Worm (Caenorhabditis elegans) whole organism, young adult: Measurements from ENCODE around the gene tos-1.
"Not testable (repeated sequence)": the region's sequence is repeated elsewhere in the genome, so short reads cannot be mapped to it uniquely, and the experiment has no call there.

Source experiments
- C06A6.2 ChIP-seq: fragments of 200-800 bp; sonication (Bioruptor generic); conservative IDR thresholded peaks from 2 replicates; pipeline ENCODE4 v1.3.6; 2022; ENCODE audit warnings: missing genetic modification characterization, missing compliant biosample characterization
- F39B2.1 ChIP-seq: fragments of 200-800 bp; sonication (Bioruptor generic); IDR thresholded peaks from 2 replicates; pipeline ENCODE4 v1.3.6; 2022; ENCODE audit warnings: missing genetic modification reagents, missing genetic modification characterization, missing compliant biosample characterization
- F49E8.2 ChIP-seq: sonication (generic microtip); optimal IDR thresholded peaks from 3 replicates; lab custom pipeline; 2017; ENCODE audit warnings: missing genetic modification characterization, mild to moderate bottlenecking, missing compliant biosample characterization, antibody characterized with exemption, moderate library complexity; ENCODE audit not compliant: insufficient read depth
- F57A8.1 ChIP-seq: fragments of 200-800 bp; sonication (Bioruptor generic); optimal IDR thresholded peaks from 2 replicates; lab custom pipeline; 2018; ENCODE audit warnings: mild to moderate bottlenecking, missing genetic modification characterization, moderate library complexity, missing compliant biosample characterization
- T07F8.4 ChIP-seq: sonication (generic microtip); optimal IDR thresholded peaks from 2 replicates; lab custom pipeline; 2016; ENCODE audit warnings: mild to moderate bottlenecking, missing genetic modification characterization, moderate library complexity, missing compliant biosample characterization
- T26A5.8 ChIP-seq: sonication (generic microtip); optimal IDR thresholded peaks from 2 replicates; lab custom pipeline; 2016; ENCODE audit warnings: missing genetic modification characterization, missing compliant biosample characterization
- Y53F4B.3 ChIP-seq: fragments of 200-800 bp; sonication (Bioruptor generic); IDR thresholded peaks from 2 replicates; pipeline ENCODE4 v1.3.6; 2022; ENCODE audit warnings: missing genetic modification reagents, missing genetic modification characterization, missing compliant biosample characterization
- Y95B8A.8 ChIP-seq: fragments of 200-800 bp; sonication (Bioruptor generic); IDR thresholded peaks from 2 replicates; pipeline ENCODE4 v1.3.6; 2022; ENCODE audit warnings: missing genetic modification reagents, missing genetic modification characterization, missing compliant biosample characterization
- ama-1 ChIP-seq, 3 experiments: fragments of 150-350 bp in 1 of 3; sonication (generic microtip) in 2 of 3; optimal IDR thresholded peaks; 2 replicates each; lab custom pipeline; 2014 to 2018; ENCODE audit warnings: missing biosample characterization in 2 of 3, missing genetic modification characterization in 2 of 3, missing genetic modification reagents in 2 of 3
- athp-1 ChIP-seq: sonication (generic microtip); optimal IDR thresholded peaks from 2 replicates; lab custom pipeline; 2017; ENCODE audit warnings: mild to moderate bottlenecking, missing genetic modification characterization, missing compliant biosample characterization
- attf-6 ChIP-seq: fragments of 200-800 bp; sonication (Bioruptor generic); IDR thresholded peaks from 2 replicates; pipeline ENCODE4 v1.3.6; 2022; ENCODE audit warnings: missing genetic modification reagents, missing genetic modification characterization, missing compliant biosample characterization
- cebp-1 ChIP-seq, 2 experiments: fragments of 200-800 bp in 1 of 2; sonication (Bioruptor generic) in 1 of 2; sonication (generic microtip) in 1 of 2; IDR thresholded peaks in 1 of 2; optimal IDR thresholded peaks in 1 of 2; 2 replicates each; pipeline versions ENCODE4 v1.3.6 to Lab custom; 2017 to 2022; ENCODE audit warnings: missing compliant biosample characterization in 2 of 2, missing genetic modification characterization in 2 of 2, mild to moderate bottlenecking in 1 of 2, missing genetic modification reagents in 1 of 2, moderate library complexity in 1 of 2
- ceh-100 ChIP-seq: fragments of 200-800 bp; sonication (Bioruptor generic); IDR thresholded peaks from 2 replicates; pipeline ENCODE4 v1.3.6; 2022; ENCODE audit warnings: missing genetic modification reagents, missing genetic modification characterization, missing compliant biosample characterization
- ceh-79 ChIP-seq: sonication (generic microtip); optimal IDR thresholded peaks from 2 replicates; lab custom pipeline; 2017; ENCODE audit warnings: mild to moderate bottlenecking, missing genetic modification characterization, missing compliant biosample characterization
- ets-4 ChIP-seq: fragments of 200-800 bp; sonication (Bioruptor generic); optimal IDR thresholded peaks from 2 replicates; lab custom pipeline; 2018; ENCODE audit warnings: mild to moderate bottlenecking, missing genetic modification characterization, missing compliant biosample characterization
- fkh-3 ChIP-seq: sonication (generic microtip); optimal IDR thresholded peaks from 2 replicates; lab custom pipeline; 2016; ENCODE audit warnings: mild to moderate bottlenecking, missing genetic modification characterization, missing compliant biosample characterization
- him-1 ChIP-seq: sonication (generic microtip); optimal IDR thresholded peaks from 2 replicates; lab custom pipeline; 2016; ENCODE audit warnings: missing genotype, missing genetic modification reagents, missing genetic modification characterization, missing compliant biosample characterization
- hlh-26 ChIP-seq: fragments of 200-800 bp; sonication (Bioruptor generic); conservative IDR thresholded peaks from 2 replicates; pipeline ENCODE4 v1.3.6; 2022; ENCODE audit warnings: missing genetic modification reagents, missing genetic modification characterization, missing compliant biosample characterization
- lsl-1 ChIP-seq: fragments of 200-800 bp; sonication (Bioruptor generic); optimal IDR thresholded peaks from 2 replicates; lab custom pipeline; 2018; ENCODE audit warnings: mild to moderate bottlenecking, missing genetic modification characterization, moderate library complexity, missing compliant biosample characterization
- madf-3 ChIP-seq: fragments of 200-800 bp; sonication (Bioruptor generic); IDR thresholded peaks from 2 replicates; pipeline ENCODE4 v1.3.6; 2022; ENCODE audit warnings: missing genetic modification reagents, missing genetic modification characterization, missing compliant biosample characterization
- madf-6 ChIP-seq: fragments of 200-800 bp; sonication (Bioruptor generic); IDR thresholded peaks from 2 replicates; pipeline ENCODE4 v1.3.6; 2022; ENCODE audit warnings: missing genetic modification reagents, missing genetic modification characterization, missing compliant biosample characterization
- mxl-1 ChIP-seq: sonication (generic microtip); optimal IDR thresholded peaks from 2 replicates; lab custom pipeline; 2016; ENCODE audit warnings: missing genetic modification characterization, missing compliant biosample characterization
- nfya-2 ChIP-seq: fragments of 200-800 bp; sonication (Bioruptor generic); IDR thresholded peaks from 2 replicates; pipeline ENCODE4 v1.3.6; 2022; ENCODE audit warnings: missing genetic modification reagents, missing genetic modification characterization, missing compliant biosample characterization
- nhr-120 ChIP-seq: fragments of 200-800 bp; sonication (Bioruptor generic); IDR thresholded peaks from 2 replicates; pipeline ENCODE4 v1.3.6; 2022; ENCODE audit warnings: missing genetic modification characterization, missing compliant biosample characterization
- nhr-179 ChIP-seq: sonication (generic microtip); optimal IDR thresholded peaks from 2 replicates; lab custom pipeline; 2016; ENCODE audit warnings: mild to moderate bottlenecking, missing genetic modification characterization, missing compliant biosample characterization
- nhr-80 ChIP-seq: sonication (generic microtip); optimal IDR thresholded peaks from 2 replicates; lab custom pipeline; 2016; ENCODE audit warnings: missing genetic modification characterization, missing compliant biosample characterization
- rcor-1 ChIP-seq: fragments of 200-800 bp; sonication (Bioruptor generic); IDR thresholded peaks from 2 replicates; pipeline ENCODE4 v1.3.6; 2022; ENCODE audit warnings: missing genetic modification reagents, missing genetic modification characterization, missing compliant biosample characterization
- rpc-1 ChIP-seq, 2 experiments: fragments of 150-350 bp in 1 of 2; sonication (generic microtip) in 1 of 2; optimal IDR thresholded peaks; 2 replicates each; lab custom pipeline; 2014 to 2018; ENCODE audit warnings: missing biosample characterization in 1 of 2, missing genetic modification characterization in 1 of 2, missing genetic modification reagents in 1 of 2, missing genotype in 1 of 2
- snpc-1.1 ChIP-seq: sonication (generic microtip); optimal IDR thresholded peaks from 2 replicates; lab custom pipeline; 2017; ENCODE audit warnings: missing genetic modification characterization, mild to moderate bottlenecking, missing compliant biosample characterization, antibody characterized with exemption, moderate library complexity, missing genotype, missing genetic modification reagents; ENCODE audit not compliant: insufficient read depth
- snpc-3.4 ChIP-seq: sonication (generic microtip); optimal IDR thresholded peaks from 2 replicates; lab custom pipeline; 2017; ENCODE audit warnings: missing genetic modification characterization, mild to moderate bottlenecking, missing compliant biosample characterization, antibody characterized with exemption, moderate library complexity, missing genotype, missing genetic modification reagents
- somi-1 ChIP-seq: fragments of 200-800 bp; sonication (Bioruptor generic); optimal IDR thresholded peaks from 2 replicates; lab custom pipeline; 2018; ENCODE audit warnings: mild to moderate bottlenecking, missing genetic modification characterization, missing compliant biosample characterization
- unc-130 ChIP-seq: sonication (generic microtip); optimal IDR thresholded peaks from 2 replicates; lab custom pipeline; 2016; ENCODE audit warnings: missing genetic modification reagents, missing genetic modification characterization, missing compliant biosample characterization
- ztf-26 ChIP-seq: sonication (generic microtip); optimal IDR thresholded peaks from 2 replicates; lab custom pipeline; 2017; ENCODE audit warnings: missing genetic modification characterization, missing compliant biosample characterization
- ztf-3 ChIP-seq: fragments of 200-800 bp; sonication (Bioruptor generic); optimal IDR thresholded peaks from 2 replicates; lab custom pipeline; 2018; ENCODE audit warnings: mild to moderate bottlenecking, missing genetic modification characterization, missing compliant biosample characterization

tos-1 gene

DNA sequence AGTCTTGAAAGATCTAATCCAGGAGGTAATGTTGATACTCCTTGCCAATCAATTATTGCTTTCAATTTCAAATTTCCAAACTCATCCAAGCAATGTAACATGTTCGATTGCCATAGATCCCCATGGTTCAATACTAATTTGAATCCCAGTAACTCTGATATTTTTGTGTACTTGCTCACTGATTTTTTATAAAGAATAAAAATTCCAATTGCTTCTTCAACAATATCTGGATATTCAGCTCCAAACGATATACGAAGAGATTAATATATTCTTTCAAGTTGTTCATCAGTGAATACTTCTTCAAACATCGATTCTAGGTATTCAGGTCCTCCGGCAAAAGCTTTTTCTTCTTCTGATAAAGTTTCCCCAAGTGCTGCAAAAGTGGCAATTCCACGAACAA, 35.8 kb upstream of the tos-1 start, which contains the start of gene E02C12.11:
TSS of gene E02C12.11 (minus strand) at position 101 of the 400 bp plus-strand sequence.
- not testable (repeated sequence) for TF ChIP-seq him-1; Y95B8A.8 (GFP tag; lab: Robert Waterston, UW); nhr-120 (GFP tag; lab: Robert Waterston, UW)

DNA sequence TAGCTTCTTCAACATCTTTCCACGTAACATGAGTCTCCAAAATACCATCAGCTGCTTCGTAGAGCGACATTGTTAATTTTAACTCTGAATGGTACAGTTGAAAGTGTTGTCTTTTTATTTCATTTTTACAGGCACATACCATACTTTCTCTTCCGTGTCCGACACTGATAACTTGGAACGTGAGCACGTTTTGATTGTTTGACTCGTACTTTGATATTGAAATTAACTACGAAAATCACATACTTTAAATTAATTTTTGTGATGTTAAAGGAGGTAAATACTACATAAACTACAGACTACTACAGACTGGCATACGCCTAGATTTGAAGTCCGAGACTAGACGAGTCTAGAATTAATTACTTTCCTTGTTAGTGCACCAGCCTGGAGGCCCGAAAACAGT, 34.3 kb upstream of the tos-1 start, which contains the start of gene E02C12.10:
TSS of gene E02C12.10 (minus strand) at position 75 of the 400 bp plus-strand sequence.
- TF ChIP-seq attf-6 (GFP tag; lab: Robert Waterston, UW), result no peak
- TF ChIP-seq rcor-1 (GFP tag; lab: Robert Waterston, UW), result no peak
- no peak for TF ChIP-seq snpc-1.1 (tag; lab: Kevin White, UChicago)
- no peak for TF ChIP-seq F39B2.1 (GFP tag; lab: Robert Waterston, UW)
- no peak for TF ChIP-seq ceh-100 (GFP tag; lab: Robert Waterston, UW)
- TF ChIP-seq F49E8.2 (tag; lab: Kevin White, UChicago), result no peak
- no peak for TF ChIP-seq nhr-179 (tag; lab: Kevin White, UChicago)
- no peak for TF ChIP-seq mxl-1 (tag; lab: Kevin White, UChicago)
- no peak for TF ChIP-seq nhr-120 (GFP tag; lab: Robert Waterston, UW)
- no peak for TF ChIP-seq nfya-2 (GFP tag; lab: Robert Waterston, UW)
- no peak for TF ChIP-seq madf-6 (GFP tag; lab: Robert Waterston, UW)
- TF ChIP-seq ztf-3 (GFP tag; lab: Kevin White, UChicago), result no peak

DNA sequence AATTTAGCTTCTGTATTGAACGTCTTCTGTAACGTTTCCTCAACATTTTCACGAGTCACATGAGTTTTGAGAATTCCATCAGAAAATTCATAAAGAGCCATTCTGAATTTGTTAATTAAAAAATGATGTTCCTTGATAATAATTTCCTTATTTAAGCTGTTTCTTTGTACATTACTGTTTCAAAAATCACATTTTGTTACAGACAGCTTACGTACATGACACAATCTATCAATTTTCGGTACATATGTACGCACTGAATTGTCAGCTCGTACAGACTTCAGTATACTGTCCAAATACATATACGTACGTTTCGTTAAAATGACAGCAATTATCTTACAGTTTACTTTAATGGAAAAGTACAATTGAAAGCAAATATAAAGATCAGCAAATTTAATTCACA, 32.4 kb upstream of the tos-1 start, which contains the start of gene E02C12.19:
TSS of gene E02C12.19 (minus strand) at position 101 of the 400 bp plus-strand sequence.
- TF ChIP-seq lsl-1 (no peak), him-1 (no peak), ets-4 (GFP tag; lab: Kevin White, UChicago) (no peak)

DNA sequence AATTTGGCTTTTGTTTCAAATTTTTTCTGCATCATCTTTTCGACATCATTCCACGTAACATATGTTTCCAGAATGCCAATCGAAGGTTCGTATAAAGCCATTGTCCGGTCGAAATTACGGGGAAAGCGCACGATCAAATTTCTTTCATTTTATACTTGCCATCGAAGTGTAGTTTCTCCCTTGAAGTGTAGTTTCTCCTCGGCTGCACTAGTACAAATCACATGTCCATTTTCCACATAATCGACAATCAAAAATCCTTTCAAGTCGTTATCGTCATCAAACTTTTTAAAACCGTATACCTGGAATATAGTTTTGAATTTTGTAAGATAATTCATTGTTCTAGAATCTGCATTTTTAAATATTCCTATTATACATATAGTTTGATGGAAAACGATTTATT, 31.4 kb upstream of the tos-1 start, which contains the start of gene E02C12.9:
TSS of gene E02C12.9 (minus strand) at position 101 of the 400 bp plus-strand sequence.
- TF ChIP-seq T07F8.4 (tag; lab: Kevin White, UChicago), result no peak
- TF ChIP-seq, all 124 proteins: peak for 0

DNA sequence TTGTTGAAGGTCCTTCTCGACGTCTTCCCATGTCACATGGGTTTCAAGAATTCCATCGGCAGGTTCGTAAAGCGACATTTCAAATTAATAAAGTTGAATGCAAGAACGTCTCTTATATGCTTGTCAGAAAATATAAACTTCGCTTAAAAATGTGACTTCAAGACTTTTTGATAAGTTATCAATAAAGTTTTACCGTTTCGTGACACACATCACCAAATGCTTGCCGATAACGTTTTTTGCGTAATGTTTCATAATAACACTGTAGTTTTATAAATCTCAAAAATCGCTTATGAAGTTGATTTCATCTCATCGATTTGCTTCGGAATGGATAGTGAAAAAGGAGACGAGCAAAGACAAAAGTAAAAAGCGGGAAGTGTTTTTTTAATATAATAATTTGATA, 29.5 kb upstream of the tos-1 start, which contains the start of gene E02C12.8:
TSS of gene E02C12.8 (minus strand) at position 141 of the 400 bp plus-strand sequence.
- TF ChIP-seq cebp-1 (GFP tag; IDR thresholded peaks at IDR 0.05; lab: Robert Waterston, UW), result peak; percentile 53; the same call in 1 of the 2 replicates
- TF ChIP-seq cebp-1 (tag; optimal IDR thresholded peaks at IDR 0.05; lab: Kevin White, UChicago), result no peak
- no peak for TF ChIP-seq fkh-3
- TF ChIP-seq C06A6.2 (GFP tag; lab: Robert Waterston, UW), result no peak
- TF ChIP-seq athp-1 (tag; lab: Kevin White, UChicago), result no peak
- peak; percentile 77 for TF ChIP-seq nhr-80 (tag; lab: Kevin White, UChicago)
- TF ChIP-seq, all 124 proteins: peak for 2

DNA sequence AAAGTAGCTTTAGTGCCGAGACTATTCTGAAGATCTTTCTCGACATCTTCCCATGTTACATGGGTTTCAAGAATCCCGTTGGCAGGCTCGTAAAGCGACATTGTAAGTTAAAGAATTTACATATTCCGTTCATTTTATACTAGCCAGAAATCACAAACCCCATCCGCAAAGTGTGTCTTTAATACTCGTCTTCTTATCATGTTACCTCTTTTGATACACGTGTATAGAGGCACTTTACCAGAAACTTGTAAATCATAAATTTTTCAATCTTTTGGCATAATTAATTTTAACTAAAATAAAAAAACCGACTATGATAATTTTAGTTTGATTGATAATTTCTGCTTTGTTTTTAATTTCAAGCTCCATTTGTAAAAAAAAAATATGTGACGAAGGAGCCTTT, 27.0 kb upstream of the tos-1 start, which contains the start of gene E02C12.6:
TSS of gene E02C12.6 (minus strand) at position 101 of the 400 bp plus-strand sequence.
- TF ChIP-seq mxl-1 (tag; lab: Kevin White, UChicago) (no peak), hlh-26 (GFP tag; lab: Robert Waterston, UW) (no peak), unc-130 (GFP tag; lab: Kevin White, UChicago) (no peak), rpc-1 (optimal IDR thresholded peaks at IDR 0.05; lab: Kevin White, UChicago) (no peak), rpc-1 (tag; optimal IDR thresholded peaks at IDR 0.05; lab: Kevin White, UChicago) (no peak), ama-1 (optimal IDR thresholded peaks at IDR 0.05; lab: Kevin White, UChicago) (no peak), ama-1 (GFP tag; optimal IDR thresholded peaks at IDR 0.05; lab: Kevin White, UChicago) (no peak), Y53F4B.3 (GFP tag; lab: Robert Waterston, UW) (no peak), ztf-26 (tag; lab: Kevin White, UChicago) (no peak), madf-3 (GFP tag; lab: Robert Waterston, UW) (no peak), F57A8.1 (GFP tag; lab: Kevin White, UChicago) (no peak), ceh-79 (tag; lab: Kevin White, UChicago) (no peak), somi-1 (GFP tag; lab: Kevin White, UChicago) (no peak), snpc-3.4 (no peak), T26A5.8 (tag; lab: Kevin White, UChicago) (no peak)
- TF ChIP-seq, all 124 proteins: peak for 0
